Fruit fly (Drosophila melanogaster) whole organism: ENCODE measurements around the gene opa.

Experiments
- CG8478 ChIP-seq: fragments of >200 bp; optimal IDR thresholded peaks from 2 replicates; lab custom pipeline; 2018; ENCODE audit warnings: inconsistent platforms
- pan ChIP-seq: fragments of >200 bp; optimal IDR thresholded peaks from 2 replicates; lab custom pipeline; 2017
- psq ChIP-seq: fragments of >200 bp; optimal IDR thresholded peaks from 2 replicates; lab custom pipeline; 2017
- usp ChIP-seq: fragments of >200 bp; optimal IDR thresholded peaks from 2 replicates; lab custom pipeline; 2017; ENCODE audit warnings: missing biosample characterization, missing genetic modification characterization, mixed read lengths

DNA sequence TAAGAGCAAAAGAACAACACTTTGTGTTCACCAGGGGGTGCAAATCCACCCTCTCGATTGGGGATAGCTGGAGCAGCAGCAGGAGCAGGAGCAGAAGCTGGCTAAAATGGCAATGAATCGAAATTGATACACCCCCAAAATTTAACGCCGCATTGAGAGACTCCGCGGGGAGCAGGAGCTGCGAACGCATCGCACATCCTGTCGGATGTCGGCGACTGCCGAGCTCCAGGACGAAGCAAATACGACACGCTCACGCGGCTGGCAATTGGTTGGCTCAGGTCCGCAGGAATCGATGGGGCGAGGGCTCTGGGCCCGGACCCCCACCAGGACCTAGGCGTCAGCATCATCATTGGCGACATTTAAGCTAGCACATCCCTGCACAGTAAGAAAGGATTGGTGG is 9.7 kb upstream of the opa start:
- no peak for TF ChIP-seq pan
- no peak for TF ChIP-seq CG8478 (lab: Kevin White, UChicago)
- TF ChIP-seq usp (GFP tag; lab: Kevin White, UChicago): no peak
- no peak for TF ChIP-seq psq
